Worm (Caenorhabditis elegans) whole organism, L4 larva: ENCODE measurements around the gene fbxa-160.
"Not testable (repeated sequence)": the region's sequence is repeated elsewhere in the genome, so short reads cannot be mapped to it uniquely, and the experiment has no call there.

Experiments used
- D1046.2 ChIP-seq: fragments of 200-800 bp; sonication (Bioruptor generic); IDR thresholded peaks from 2 replicates; pipeline ENCODE4 v1.3.6; 2022; ENCODE audit warnings: missing genetic modification characterization, missing compliant biosample characterization
- F10B5.3 ChIP-seq: sonication (generic microtip); optimal IDR thresholded peaks from 2 replicates; lab custom pipeline; 2016; ENCODE audit warnings: mild to moderate bottlenecking, missing genetic modification characterization, missing compliant biosample characterization
- F44E2.7 ChIP-seq: fragments of 200-800 bp; sonication (Bioruptor generic); IDR thresholded peaks from 2 replicates; pipeline ENCODE4 v2.1.2; 2022; ENCODE audit warnings: missing genetic modification characterization, missing compliant biosample characterization
- T20F7.1 ChIP-seq: fragments of 200-800 bp; sonication (Bioruptor generic); optimal IDR thresholded peaks from 2 replicates; lab custom pipeline; 2018; ENCODE audit warnings: mild to moderate bottlenecking, missing genetic modification characterization, missing compliant biosample characterization
- ZK546.5 ChIP-seq, 2 experiments: sonication (generic microtip); optimal IDR thresholded peaks; 2 replicates each; lab custom pipeline; 2017; ENCODE audit warnings: missing biosample characterization in 2 of 2, missing genetic modification characterization in 2 of 2
- aha-1 ChIP-seq: fragments of 150-350 bp; peaks from one replicate; lab custom pipeline; 2014; ENCODE audit warnings: missing biosample characterization, missing genetic modification characterization
- arid-1 ChIP-seq: fragments of 200-800 bp; sonication (Bioruptor generic); conservative IDR thresholded peaks from 2 replicates; pipeline ENCODE4 v1.3.6; 2022; ENCODE audit warnings: missing genetic modification reagents, missing genetic modification characterization, missing compliant biosample characterization
- attf-4 ChIP-seq: sonication (generic microtip); optimal IDR thresholded peaks from 3 replicates; lab custom pipeline; 2017; ENCODE audit warnings: missing biosample characterization, missing genetic modification characterization
- ceh-28 ChIP-seq: fragments of 150-350 bp; optimal IDR thresholded peaks from 2 replicates; lab custom pipeline; 2014; ENCODE audit warnings: missing biosample characterization, missing genetic modification reagents, missing genetic modification characterization
- ceh-44 ChIP-seq: fragments of 200-800 bp; sonication (Bioruptor generic); IDR thresholded peaks from 2 replicates; pipeline ENCODE4 v1.3.6; 2022; ENCODE audit warnings: missing genetic modification reagents, missing genetic modification characterization, missing compliant biosample characterization
- ceh-82 ChIP-seq: sonication (generic microtip); optimal IDR thresholded peaks from 2 replicates; lab custom pipeline; 2017; ENCODE audit warnings: missing biosample characterization, missing genetic modification characterization
- cey-2 ChIP-seq: sonication (generic microtip); optimal IDR thresholded peaks from 3 replicates; lab custom pipeline; 2017; ENCODE audit warnings: missing genetic modification characterization, mild to moderate bottlenecking, missing compliant biosample characterization, antibody characterized with exemption, borderline replicate concordance; ENCODE audit not compliant: insufficient read depth
- ctbp-1 ChIP-seq: fragments of 200-800 bp; sonication (Bioruptor generic); IDR thresholded peaks from 2 replicates; pipeline ENCODE4 v1.3.6; 2022; ENCODE audit warnings: missing genetic modification reagents, missing genetic modification characterization, missing compliant biosample characterization
- daf-12 ChIP-seq: fragments of 150-350 bp; optimal IDR thresholded peaks from 2 replicates; lab custom pipeline; 2014; ENCODE audit warnings: missing biosample characterization, missing genetic modification reagents, missing genetic modification characterization
- dmd-6 ChIP-seq: fragments of 200-800 bp; sonication (Bioruptor generic); IDR thresholded peaks from 2 replicates; pipeline ENCODE4 v1.3.6; 2022; ENCODE audit warnings: missing genetic modification reagents, missing genetic modification characterization, missing compliant biosample characterization
- dmd-9 ChIP-seq: fragments of 200-800 bp; sonication (Bioruptor generic); IDR thresholded peaks from 2 replicates; pipeline ENCODE4 v1.3.6; 2022; ENCODE audit warnings: missing genetic modification reagents, missing genetic modification characterization, missing compliant biosample characterization
- egl-43 ChIP-seq: fragments of 200-800 bp; sonication (Bioruptor generic); IDR thresholded peaks from 2 replicates; pipeline ENCODE4 v1.3.6; 2022; ENCODE audit warnings: missing genetic modification reagents, missing genetic modification characterization, missing compliant biosample characterization
- fkh-10 ChIP-seq: fragments of 150-350 bp; optimal IDR thresholded peaks from 2 replicates; lab custom pipeline; 2014; ENCODE audit warnings: missing biosample characterization, missing genetic modification reagents, missing genetic modification characterization
- gei-8 ChIP-seq: fragments of 200-800 bp; sonication (Bioruptor generic); optimal IDR thresholded peaks from 2 replicates; lab custom pipeline; 2018; ENCODE audit warnings: mild to moderate bottlenecking, missing genetic modification characterization, missing compliant biosample characterization
- hmg-1.1 ChIP-seq: fragments of 200-800 bp; sonication (Bioruptor generic); IDR thresholded peaks from 2 replicates; pipeline ENCODE4 v1.3.6; 2022; ENCODE audit warnings: missing genetic modification reagents, missing genetic modification characterization, missing compliant biosample characterization
- madf-5 ChIP-seq, 2 experiments: fragments of 200-800 bp; sonication (Bioruptor generic); IDR thresholded peaks; 2 replicates each; pipeline ENCODE4 v1.3.6; 2022; ENCODE audit warnings: missing compliant biosample characterization in 2 of 2, missing genetic modification characterization in 2 of 2
- mes-2 ChIP-seq: sonication (generic microtip); optimal IDR thresholded peaks from 2 replicates; lab custom pipeline; 2016; ENCODE audit warnings: missing genotype, mild to moderate bottlenecking, missing genetic modification characterization, missing compliant biosample characterization; ENCODE audit not compliant: poor library complexity, severe bottlenecking
- nhr-25 ChIP-seq: sonication (generic microtip); optimal IDR thresholded peaks from 2 replicates; lab custom pipeline; 2017; ENCODE audit warnings: missing genetic modification characterization, mild to moderate bottlenecking, missing compliant biosample characterization, antibody characterized with exemption, moderate library complexity, borderline replicate concordance; ENCODE audit not compliant: insufficient read depth
- nhr-28 ChIP-seq: fragments of 150-350 bp; optimal IDR thresholded peaks from 2 replicates; lab custom pipeline; 2014; ENCODE audit warnings: missing biosample characterization, missing genetic modification characterization
- php-3 ChIP-seq: fragments of 200-800 bp; sonication (Bioruptor generic); IDR thresholded peaks from 2 replicates; pipeline ENCODE4 v1.3.6; 2022; ENCODE audit warnings: missing genetic modification reagents, missing genetic modification characterization, missing compliant biosample characterization
- rbr-2 ChIP-seq: sonication (generic microtip); optimal IDR thresholded peaks from 2 replicates; lab custom pipeline; 2016; ENCODE audit warnings: missing genotype, missing genetic modification characterization, missing compliant biosample characterization
- set-16 ChIP-seq: fragments of 200-800 bp; sonication (Bioruptor generic); IDR thresholded peaks from 2 replicates; pipeline ENCODE4 v1.3.6; 2022; ENCODE audit warnings: missing genetic modification reagents, missing genetic modification characterization, missing compliant biosample characterization
- skn-1 ChIP-seq: fragments of 150-350 bp; optimal IDR thresholded peaks from 2 replicates; lab custom pipeline; 2014; ENCODE audit warnings: missing biosample characterization, missing genetic modification characterization
- spr-3 ChIP-seq: fragments of 200-800 bp; sonication (Bioruptor generic); optimal IDR thresholded peaks from 2 replicates; lab custom pipeline; 2018; ENCODE audit warnings: mild to moderate bottlenecking, missing genetic modification characterization, missing compliant biosample characterization
- ztf-11 ChIP-seq: fragments of 150-350 bp; optimal IDR thresholded peaks from 2 replicates; lab custom pipeline; 2014; ENCODE audit warnings: missing biosample characterization, missing genetic modification characterization

fbxa-160 gene

DNA sequence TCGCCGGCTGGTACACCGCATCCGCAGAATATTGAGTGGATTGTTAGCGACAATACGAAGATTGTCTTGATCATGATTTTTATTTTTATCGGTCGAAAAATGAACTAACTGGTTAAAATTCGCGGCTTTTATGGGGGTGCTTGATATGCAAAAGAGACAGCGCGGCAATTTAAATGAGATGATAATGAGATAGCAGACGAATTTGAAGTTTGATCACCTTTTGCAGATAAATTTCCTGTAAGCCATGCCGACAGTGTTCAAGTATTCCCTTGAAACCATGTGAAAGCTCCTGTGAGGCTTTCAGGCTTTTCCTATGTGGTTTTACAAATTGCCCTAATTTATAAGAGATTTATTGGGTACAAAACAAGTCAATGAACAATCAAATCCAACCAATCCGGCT is 21.7 kb upstream of the fbxa-160 start, which contains the start of gene ZC204.17:
Gene ZC204.17, minus strand, starts transcription at position 101 of the 400 bp plus-strand sequence.
- no peak for TF ChIP-seq ZK546.5 (tag; optimal IDR thresholded peaks at IDR 0.05; lab: Kevin White, UChicago)
- TF ChIP-seq gei-8 (GFP tag; lab: Kevin White, UChicago): no peak
- TF ChIP-seq hmg-1.1 (GFP tag; lab: Robert Waterston, UW): no peak
- no peak for TF ChIP-seq nhr-25 (tag; lab: Kevin White, UChicago)
- TF ChIP-seq dmd-9: no peak
- TF ChIP-seq ctbp-1: no peak
- no peak for TF ChIP-seq daf-12 (tag; lab: Kevin White, UChicago)
- TF ChIP-seq nhr-28: no peak
- TF ChIP-seq dmd-6 (GFP tag; lab: Robert Waterston, UW): no peak
- no peak for TF ChIP-seq spr-3
- TF ChIP-seq ceh-44 (GFP tag; lab: Robert Waterston, UW): no peak
- TF ChIP-seq F10B5.3 (tag; lab: Kevin White, UChicago): no peak
- no peak for TF ChIP-seq T20F7.1 (GFP tag; lab: Kevin White, UChicago)
- no peak for TF ChIP-seq D1046.2 (GFP tag; lab: Robert Waterston, UW)

DNA sequence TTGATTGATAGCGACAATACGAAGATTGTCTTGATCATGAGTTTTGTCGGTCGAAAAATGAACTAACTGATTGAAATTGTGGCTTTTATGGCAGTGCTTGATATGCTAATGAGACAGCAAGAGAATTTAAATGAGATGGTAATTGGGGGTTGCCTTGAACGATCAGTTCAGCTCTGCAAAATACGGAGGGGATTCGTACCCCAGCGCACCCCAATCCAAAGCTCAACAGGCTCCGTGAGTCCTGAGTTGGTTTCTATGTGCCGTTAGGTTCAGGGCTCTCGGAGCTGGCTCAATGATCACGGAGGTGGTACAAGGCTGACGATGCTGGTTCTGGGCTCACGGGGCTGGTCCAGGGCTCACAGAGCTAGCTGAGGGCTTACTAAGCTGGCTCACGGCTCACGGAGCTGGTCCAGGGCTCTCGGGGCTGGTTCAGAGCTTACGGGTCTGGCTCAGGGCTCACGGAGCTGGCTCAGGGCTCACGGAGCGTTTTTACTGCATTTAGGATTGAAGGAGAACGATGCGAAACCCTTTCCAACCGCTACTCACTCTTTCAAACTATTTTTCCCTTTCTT is 20.4 kb upstream of the fbxa-160 start, which contains the start of gene ZC204.6:
Gene ZC204.6, minus strand, starts transcription at position 51 of the 572 bp plus-strand sequence.
- TF ChIP-seq ztf-11 (tag; lab: Kevin White, UChicago) (no peak), egl-43 (0 out of 2 replicates have a peak, but pooled peaks have one; percentile 27), php-3 (GFP tag; lab: Robert Waterston, UW) (no peak), set-16 (peak; percentile 93), aha-1 (tag; lab: Kevin White, UChicago) (peak; percentile 42)

DNA sequence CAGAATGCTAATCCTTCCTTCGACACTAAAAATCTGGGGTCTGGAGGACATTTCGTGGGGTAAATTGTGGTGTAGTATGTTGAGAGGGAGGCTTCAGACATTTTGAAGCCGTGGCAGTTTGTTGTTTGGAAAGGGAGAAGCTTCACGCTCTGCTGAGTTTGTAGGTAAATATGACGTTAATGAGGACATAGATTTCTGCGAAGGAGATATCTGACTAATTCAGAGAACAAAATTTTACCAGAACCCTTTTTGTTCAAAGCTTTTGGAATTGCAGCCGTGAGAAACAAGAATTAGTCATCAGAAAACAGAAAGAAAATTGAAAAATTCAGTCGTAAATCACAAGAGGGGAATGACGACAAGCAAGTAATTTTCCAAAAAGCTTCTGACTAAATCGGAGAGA is 16.0 kb upstream of the fbxa-160 start, which contains the start of gene srh-72:
Gene srh-72, minus strand, starts transcription at position 101 of the 400 bp plus-strand sequence.
- TF ChIP-seq cey-2 (tag; lab: Kevin White, UChicago) (no peak), madf-5 (GFP tag; IDR thresholded peaks at IDR 0.05; lab: Robert Waterston, UW) (no peak)
- TF ChIP-seq, all 104 proteins: peak for 0

DNA sequence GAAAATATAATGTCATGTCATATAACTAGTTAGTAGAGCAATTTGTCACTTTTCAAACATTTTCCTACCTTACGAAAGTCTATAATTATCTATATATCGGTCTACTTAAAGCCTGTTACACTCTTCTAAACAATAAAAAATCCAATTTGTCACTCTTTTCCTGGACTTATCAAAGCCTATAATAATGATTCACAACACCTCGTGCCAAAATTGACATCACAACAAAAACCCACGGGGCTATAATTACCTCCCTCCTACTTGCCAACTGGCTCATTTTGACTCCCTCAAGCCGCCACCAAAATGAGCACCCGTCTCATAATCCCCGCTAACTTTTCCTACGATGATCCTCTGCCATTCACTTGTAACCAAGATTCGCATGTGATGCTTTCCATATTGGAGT is 11.9 kb upstream of the fbxa-160 start, which contains the start of gene srg-20:
Gene srg-20, plus strand, starts transcription at position 301 of the 400 bp plus-strand sequence.
- not testable (repeated sequence) for TF ChIP-seq mes-2 (tag; lab: Kevin White, UChicago); skn-1 (tag; lab: Kevin White, UChicago); F44E2.7 (GFP tag; lab: Robert Waterston, UW)

DNA sequence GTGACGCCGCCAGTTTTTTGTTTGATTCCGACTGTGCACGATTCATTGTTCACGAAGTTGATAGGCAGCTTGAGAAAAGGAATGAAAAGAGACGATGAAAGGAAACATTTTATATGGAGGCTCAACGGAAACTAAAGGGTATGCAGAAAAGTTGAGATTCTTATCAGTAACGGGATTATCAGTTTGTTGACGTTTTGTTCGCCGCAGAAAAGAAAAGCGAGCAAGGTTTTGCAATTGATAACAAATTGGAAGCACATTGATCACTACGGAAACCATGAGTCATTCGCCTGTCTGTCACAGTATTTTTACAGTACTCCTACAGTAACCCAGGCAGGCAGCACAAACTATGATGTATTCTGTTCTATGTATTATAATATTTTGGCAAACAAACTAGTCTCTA is 11.5 kb upstream of the fbxa-160 start:
- no peak for TF ChIP-seq ceh-28 (tag; lab: Kevin White, UChicago)
- no peak for TF ChIP-seq F10B5.3 (tag; lab: Kevin White, UChicago)
- no peak for TF ChIP-seq rbr-2 (tag; lab: Kevin White, UChicago)
- TF ChIP-seq arid-1 (GFP tag; lab: Robert Waterston, UW): no peak
- peak; percentile 46 for TF ChIP-seq aha-1 (tag; lab: Kevin White, UChicago)
- TF ChIP-seq ceh-82 (tag; lab: Kevin White, UChicago): no peak
- peak; percentile 4 for TF ChIP-seq nhr-28
- no peak for TF ChIP-seq fkh-10
- peak; percentile 52; the same call in 1 of the 2 replicates for TF ChIP-seq dmd-6 (GFP tag; lab: Robert Waterston, UW)
- TF ChIP-seq attf-4 (tag; lab: Kevin White, UChicago): no peak
- TF ChIP-seq F44E2.7 (GFP tag; lab: Robert Waterston, UW): no peak
